Worm (Caenorhabditis elegans): ENCODE measurements around the gene C01C4.2.

C01C4.2 gene

ce11 chrX:3714797-3715196 is at the start of gene C01C4.2:
Gene C01C4.2 (plus strand): TSS chrX:3715097.
- no peak for TF ChIP-seq unc-62 (GFP tag; optimal IDR thresholded peaks at IDR 0.05)

ce11 chrX:3668842-3669241 is 46.1 kb upstream of the C01C4.2 start, which contains the start of gene snet-1:
Gene snet-1 (minus strand): TSS chrX:3668942.
- TF ChIP-seq unc-62 (GFP tag; optimal IDR thresholded peaks at IDR 0.05), result no peak

- TF ChIP-seq unc-62 (GFP tag; optimal IDR thresholded peaks at IDR 0.05), result no peak
These were observed 42.9 kb upstream of the C01C4.2 start, which contains the start of gene C02F12.5 for ce11 chrX:3671998-3672397. Gene C02F12.5 (minus strand): TSS chrX:3672098.

- no peak for TF ChIP-seq unc-62 (GFP tag; optimal IDR thresholded peaks at IDR 0.05)
These were observed 41.3 kb upstream of the C01C4.2 start, which contains the start of gene ceh-63 for ce11 chrX:3673584-3674108. Gene ceh-63 (minus strand): TSS chrX:3674058.

ce11 chrX:3678507-3679175 is 36.3 kb upstream of the C01C4.2 start, which contains the start of gene tag-52:
Gene tag-52 (minus strand): TSS chrX:3678557.
- TF ChIP-seq unc-62 (GFP tag; optimal IDR thresholded peaks at IDR 0.05), result no peak

- no peak for TF ChIP-seq unc-62 (GFP tag; optimal IDR thresholded peaks at IDR 0.05)
These were observed 34.2 kb upstream of the C01C4.2 start, which contains the start of gene tsp-17 for ce11 chrX:3680544-3681214. Gene tsp-17 (plus strand): TSS chrX:3681164.

ce11 chrX:3683060-3683459 is 31.8 kb upstream of the C01C4.2 start:
- no peak for TF ChIP-seq unc-62 (GFP tag; optimal IDR thresholded peaks at IDR 0.05)

ce11 chrX:3686420-3686819 is 28.5 kb upstream of the C01C4.2 start:
- TF ChIP-seq unc-62 (GFP tag; optimal IDR thresholded peaks at IDR 0.05), result no peak

- TF ChIP-seq unc-62 (GFP tag; optimal IDR thresholded peaks at IDR 0.05), result no peak
These were observed 25.7 kb upstream of the C01C4.2 start, which contains the start of gene tag-278 for ce11 chrX:3689155-3689719. Gene tag-278 (minus strand): TSS chrX:3689205.

- TF ChIP-seq unc-62 (GFP tag; optimal IDR thresholded peaks at IDR 0.05), result no peak
These were observed 25.1 kb upstream of the C01C4.2 start for ce11 chrX:3689802-3690201.

- TF ChIP-seq unc-62 (GFP tag; optimal IDR thresholded peaks at IDR 0.05), result no peak
These were observed 21.8 kb upstream of the C01C4.2 start, which contains the start of gene C02F12.8 for ce11 chrX:3693138-3693537. Gene C02F12.8 (minus strand): TSS chrX:3693238.

- TF ChIP-seq unc-62 (GFP tag; optimal IDR thresholded peaks at IDR 0.05), result no peak
These were observed 20.7 kb upstream of the C01C4.2 start for ce11 chrX:3694172-3694571.

- TF ChIP-seq unc-62 (GFP tag; optimal IDR thresholded peaks at IDR 0.05), result no peak
These were observed 19.1 kb upstream of the C01C4.2 start for ce11 chrX:3695826-3696225.

ce11 chrX:3696603-3697002 is 18.3 kb upstream of the C01C4.2 start, which contains the start of gene C01C4.3:
Gene C01C4.3 (plus strand): TSS chrX:3696903.
- no peak for TF ChIP-seq unc-62 (GFP tag; optimal IDR thresholded peaks at IDR 0.05)

ce11 chrX:3697623-3698022 is 17.3 kb upstream of the C01C4.2 start:
- TF ChIP-seq unc-62 (GFP tag; optimal IDR thresholded peaks at IDR 0.05), result no peak

- no peak for TF ChIP-seq unc-62 (GFP tag; optimal IDR thresholded peaks at IDR 0.05)
These were observed 13.0 kb upstream of the C01C4.2 start for ce11 chrX:3701861-3702260.
